Worm (Caenorhabditis elegans) whole organism, mixed stage, embryonic: Measurements from ENCODE around the gene ZK1307.2.

ENCODE experiments used
- M03D4.4 ChIP-seq: sonication (generic microtip); optimal IDR thresholded peaks from 2 replicates; lab custom pipeline; 2017; ENCODE audit warnings: mild to moderate bottlenecking, missing genetic modification characterization, missing compliant biosample characterization
- bed-3 ChIP-seq: fragments of 200-800 bp; sonication (Bioruptor generic); optimal IDR thresholded peaks from 3 replicates; lab custom pipeline; 2018; ENCODE audit warnings: mild to moderate bottlenecking, missing genetic modification characterization, moderate library complexity, missing compliant biosample characterization
- blmp-1 ChIP-seq: fragments of 150-350 bp; optimal IDR thresholded peaks from 2 replicates; lab custom pipeline; 2014; ENCODE audit warnings: missing biosample characterization, missing genetic modification characterization
- ceh-39 ChIP-seq: fragments of 150-350 bp; optimal IDR thresholded peaks from 2 replicates; lab custom pipeline; 2014; ENCODE audit warnings: missing biosample characterization, missing genetic modification characterization
- ceh-83 ChIP-seq: fragments of 200-800 bp; sonication (Bioruptor generic); optimal IDR thresholded peaks from 2 replicates; lab custom pipeline; 2018; ENCODE audit warnings: mild to moderate bottlenecking, missing genetic modification characterization, missing compliant biosample characterization
- cnd-1 ChIP-seq: fragments of 200-800 bp; sonication (Bioruptor generic); optimal IDR thresholded peaks from 2 replicates; lab custom pipeline; 2018; ENCODE audit warnings: mild to moderate bottlenecking, missing genetic modification characterization, missing compliant biosample characterization
- drap-1 ChIP-seq: fragments of 200-800 bp; sonication (Bioruptor generic); optimal IDR thresholded peaks from 3 replicates; lab custom pipeline; 2018; ENCODE audit warnings: mild to moderate bottlenecking, missing genetic modification characterization, missing compliant biosample characterization
- elt-1 ChIP-seq: sonication (generic microtip); optimal IDR thresholded peaks from 2 replicates; lab custom pipeline; 2017; ENCODE audit warnings: missing genetic modification characterization, mild to moderate bottlenecking, missing compliant biosample characterization, antibody characterized with exemption, moderate library complexity, borderline replicate concordance; ENCODE audit not compliant: insufficient read depth
- elt-3 ChIP-seq: fragments of 150-350 bp; optimal IDR thresholded peaks from 2 replicates; lab custom pipeline; 2014; ENCODE audit warnings: missing biosample characterization, missing genetic modification characterization
- flh-1 ChIP-seq: fragments of 200-800 bp; sonication (Bioruptor generic); optimal IDR thresholded peaks from 2 replicates; lab custom pipeline; 2018; ENCODE audit warnings: mild to moderate bottlenecking, missing genetic modification characterization, moderate library complexity, missing compliant biosample characterization
- ham-2 ChIP-seq: fragments of 200-800 bp; sonication (Bioruptor generic); optimal IDR thresholded peaks from 2 replicates; lab custom pipeline; 2018; ENCODE audit warnings: mild to moderate bottlenecking, missing genetic modification characterization, missing compliant biosample characterization
- hlh-1 ChIP-seq: fragments of 150-350 bp; optimal IDR thresholded peaks from 2 replicates; lab custom pipeline; 2014; ENCODE audit warnings: missing biosample characterization, missing genetic modification reagents, missing genetic modification characterization
- lin-13 ChIP-seq: fragments of 150-350 bp; optimal IDR thresholded peaks from 2 replicates; lab custom pipeline; 2014; ENCODE audit warnings: missing biosample characterization, missing genetic modification characterization
- lin-32 ChIP-seq: fragments of 200-800 bp; sonication (Bioruptor generic); optimal IDR thresholded peaks from 2 replicates; lab custom pipeline; 2018; ENCODE audit warnings: mild to moderate bottlenecking, missing genetic modification characterization, missing compliant biosample characterization
- lsy-2 ChIP-seq: fragments of 150-350 bp; optimal IDR thresholded peaks from 2 replicates; lab custom pipeline; 2014; ENCODE audit warnings: missing biosample characterization, missing genetic modification characterization
- mab-5 ChIP-seq: fragments of 150-350 bp; optimal IDR thresholded peaks from 2 replicates; lab custom pipeline; 2014; ENCODE audit warnings: missing biosample characterization, missing genetic modification characterization
- mep-1 ChIP-seq: fragments of 150-350 bp; optimal IDR thresholded peaks from 2 replicates; lab custom pipeline; 2017; ENCODE audit warnings: missing biosample characterization, missing genetic modification reagents, missing genetic modification characterization, inconsistent platforms
- mls-2 ChIP-seq: sonication (generic microtip); optimal IDR thresholded peaks from 2 replicates; lab custom pipeline; 2016; ENCODE audit warnings: mild to moderate bottlenecking, missing genetic modification characterization, moderate library complexity, missing compliant biosample characterization
- nhr-12 ChIP-seq: fragments of 150-350 bp; optimal IDR thresholded peaks from 2 replicates; lab custom pipeline; 2014; ENCODE audit warnings: missing biosample characterization, missing genetic modification characterization
- nhr-2 ChIP-seq: fragments of 150-350 bp; optimal IDR thresholded peaks from 2 replicates; lab custom pipeline; 2014; ENCODE audit warnings: missing biosample characterization, missing genetic modification characterization
- nhr-237 ChIP-seq: fragments of 150-350 bp; optimal IDR thresholded peaks from 2 replicates; lab custom pipeline; 2014; ENCODE audit warnings: missing biosample characterization, missing genetic modification characterization
- nhr-28 ChIP-seq: fragments of 150-350 bp; optimal IDR thresholded peaks from 2 replicates; lab custom pipeline; 2014; ENCODE audit warnings: missing biosample characterization, missing genetic modification characterization
- nhr-76 ChIP-seq: sonication (generic microtip); optimal IDR thresholded peaks from 2 replicates; lab custom pipeline; 2017; ENCODE audit warnings: missing biosample characterization, missing genetic modification characterization
- pha-4 ChIP-seq: fragments of 150-350 bp; optimal IDR thresholded peaks from 2 replicates; lab custom pipeline; 2018; ENCODE audit warnings: missing biosample characterization, missing genetic modification reagents, missing genetic modification characterization
- sem-2 ChIP-seq: fragments of 200-800 bp; sonication (Bioruptor generic); optimal IDR thresholded peaks from 2 replicates; lab custom pipeline; 2018; ENCODE audit warnings: mild to moderate bottlenecking, missing genetic modification characterization, missing compliant biosample characterization
- snpc-4 ChIP-seq: fragments of 150-350 bp; optimal IDR thresholded peaks from 2 replicates; lab custom pipeline; 2014; ENCODE audit warnings: missing biosample characterization, missing genetic modification characterization
- sptf-1 ChIP-seq: sonication (generic microtip); optimal IDR thresholded peaks from 2 replicates; lab custom pipeline; 2017; ENCODE audit warnings: mild to moderate bottlenecking, missing genetic modification characterization, moderate library complexity, missing compliant biosample characterization
- tbx-8 ChIP-seq: fragments of 200-800 bp; sonication (Bioruptor generic); optimal IDR thresholded peaks from 2 replicates; lab custom pipeline; 2018; ENCODE audit warnings: mild to moderate bottlenecking, missing genetic modification characterization, moderate library complexity, missing compliant biosample characterization
- unc-120 ChIP-seq: sonication (generic microtip); optimal IDR thresholded peaks from 2 replicates; lab custom pipeline; 2017; ENCODE audit warnings: missing genetic modification characterization, missing compliant biosample characterization; ENCODE audit not compliant: poor library complexity, severe bottlenecking
- unc-39 ChIP-seq: fragments of 150-350 bp; optimal IDR thresholded peaks from 2 replicates; lab custom pipeline; 2014; ENCODE audit warnings: missing biosample characterization, missing genetic modification characterization
- unc-62 ChIP-seq: fragments of 150-350 bp; optimal IDR thresholded peaks from 2 replicates; lab custom pipeline; 2014; ENCODE audit warnings: missing biosample characterization, missing genetic modification reagents, missing genetic modification characterization
- zip-8 ChIP-seq: fragments of 150-350 bp; optimal IDR thresholded peaks from 2 replicates; lab custom pipeline; 2014; ENCODE audit warnings: missing biosample characterization, missing genetic modification characterization

ZK1307.2 gene

ce11 chrII:9619402-9619862, 34.3 kb downstream of the ZK1307.2 start:
- TF ChIP-seq nhr-12 (no peak), M03D4.4 (no peak), unc-62 (GFP tag; lab: Kevin White, UChicago) (peak; percentile 84), pha-4 (tag; lab: Kevin White, UChicago) (no peak), mls-2 (tag; lab: Kevin White, UChicago) (no peak), mab-5 (no peak), cnd-1 (tag; lab: Kevin White, UChicago) (no peak), elt-1 (peak; percentile 85), unc-120 (tag; lab: Kevin White, UChicago) (peak; percentile 63), flh-1 (GFP tag; lab: Kevin White, UChicago) (no peak), ceh-39 (tag; lab: Kevin White, UChicago) (no peak), snpc-4 (no peak), nhr-28 (tag; lab: Kevin White, UChicago) (no peak), sem-2 (GFP tag; lab: Kevin White, UChicago) (no peak), drap-1 (peak; percentile 42), nhr-2 (tag; lab: Kevin White, UChicago) (no peak), hlh-1 (tag; lab: Kevin White, UChicago) (peak; percentile 70), ham-2 (peak; percentile 63), unc-39 (tag; lab: Kevin White, UChicago) (no peak)

- TF ChIP-seq ceh-39 (tag; lab: Kevin White, UChicago) (no peak), lin-32 (GFP tag; lab: Kevin White, UChicago) (no peak), pha-4 (tag; lab: Kevin White, UChicago) (no peak), mls-2 (tag; lab: Kevin White, UChicago) (no peak), ham-2 (no peak), M03D4.4 (no peak), hlh-1 (tag; lab: Kevin White, UChicago) (no peak), drap-1 (no peak), unc-62 (GFP tag; lab: Kevin White, UChicago) (no peak), mep-1 (tag; lab: Kevin White, UChicago) (no peak), nhr-2 (tag; lab: Kevin White, UChicago) (no peak), unc-120 (tag; lab: Kevin White, UChicago) (no peak), zip-8 (no peak), elt-1 (no peak), nhr-237 (tag; lab: Kevin White, UChicago) (no peak), lsy-2 (no peak)
- TF ChIP-seq, all 35 proteins: peak for 0
Measured at ce11 chrII:9618759-9619158, 35.0 kb downstream of the ZK1307.2 start.

- TF ChIP-seq blmp-1 (tag; lab: Kevin White, UChicago) = no peak
- TF ChIP-seq nhr-76 = no peak
- no peak for TF ChIP-seq elt-3 (tag; lab: Kevin White, UChicago)
- no peak for TF ChIP-seq ceh-83
- no peak for TF ChIP-seq nhr-28 (tag; lab: Kevin White, UChicago)
- TF ChIP-seq lsy-2 = no peak
- TF ChIP-seq mls-2 (tag; lab: Kevin White, UChicago) = no peak
- no peak for TF ChIP-seq sem-2 (GFP tag; lab: Kevin White, UChicago)
- no peak for TF ChIP-seq nhr-2 (tag; lab: Kevin White, UChicago)
- no peak for TF ChIP-seq zip-8
- TF ChIP-seq tbx-8 (GFP tag; lab: Kevin White, UChicago) = no peak
- TF ChIP-seq lin-13 (tag; lab: Kevin White, UChicago) = no peak
Measured at ce11 chrII:9617902-9618245, 35.9 kb downstream of the ZK1307.2 start.

ce11 chrII:9617039-9617901, 36.5 kb downstream of the ZK1307.2 start, which contains the start of gene hal-3:
Gene hal-3 (minus strand): TSS chrII:9617125.
- TF ChIP-seq nhr-12 (no peak), sptf-1 (tag; lab: Kevin White, UChicago) (peak; percentile 2)

ce11 chrII:9614728-9615127, 39.0 kb downstream of the ZK1307.2 start, which contains the start of gene hlh-6:
Gene hlh-6 (minus strand): TSS chrII:9614828.
- TF ChIP-seq lin-32 (GFP tag; lab: Kevin White, UChicago) = no peak
- TF ChIP-seq unc-120 (tag; lab: Kevin White, UChicago) = no peak
- TF ChIP-seq hlh-1 (tag; lab: Kevin White, UChicago) = no peak
- TF ChIP-seq sptf-1 (tag; lab: Kevin White, UChicago) = no peak
- TF ChIP-seq M03D4.4 = no peak
- no peak for TF ChIP-seq blmp-1 (tag; lab: Kevin White, UChicago)
- TF ChIP-seq mab-5 = no peak
- no peak for TF ChIP-seq bed-3 (GFP tag; lab: Kevin White, UChicago)
